Fruit fly (Drosophila melanogaster) whole organism, embryonic: ENCODE data around the gene CG2006.

Experiments
- Ada2b ChIP-seq: fragments of 200-800 bp; sonication (Bioruptor generic); IDR thresholded peaks from 2 replicates; pipeline ENCODE4 v1.3.6; 2022; ENCODE audit warnings: missing biosample characterization, missing genetic modification characterization
- CG11247 ChIP-seq: fragments of 200-800 bp; sonication (Bioruptor generic); IDR thresholded peaks from 2 replicates; pipeline ENCODE4 v1.3.6; 2022; ENCODE audit warnings: missing biosample characterization, missing genetic modification characterization
- CG11398 ChIP-seq: fragments of 200-800 bp; sonication (Bioruptor generic); optimal IDR thresholded peaks from 2 replicates; lab custom pipeline; 2016; ENCODE audit warnings: missing biosample characterization, missing genetic modification characterization
- CG11456 ChIP-seq: fragments of 200-800 bp; sonication (Bioruptor generic); IDR thresholded peaks from 3 replicates; pipeline ENCODE4 v1.3.6; 2022; ENCODE audit warnings: missing biosample characterization, missing genetic modification characterization
- CG12104 ChIP-seq: fragments of 200-800 bp; sonication (Bioruptor generic); optimal IDR thresholded peaks from 3 replicates; lab custom pipeline; 2016; ENCODE audit warnings: missing biosample characterization, missing genetic modification characterization
- CG14441 ChIP-seq: fragments of 200-800 bp; sonication (Bioruptor generic); IDR thresholded peaks from 2 replicates; pipeline ENCODE4 v1.3.6; 2022; ENCODE audit warnings: missing biosample characterization, missing genetic modification characterization
- CG15696 ChIP-seq: fragments of 200-800 bp; sonication (Bioruptor generic); optimal IDR thresholded peaks from 2 replicates; lab custom pipeline; 2019; ENCODE audit warnings: missing biosample characterization, mild to moderate bottlenecking, missing genetic modification characterization, moderate library complexity
- CG16815 ChIP-seq: fragments of 200-800 bp; sonication (Bioruptor generic); optimal IDR thresholded peaks from 3 replicates; lab custom pipeline; 2017; ENCODE audit warnings: missing biosample characterization, mild to moderate bottlenecking, missing genetic modification characterization
- CG17186 ChIP-seq: fragments of 200-800 bp; sonication (Bioruptor generic); optimal IDR thresholded peaks from 3 replicates; lab custom pipeline; 2017; ENCODE audit warnings: missing biosample characterization, missing genetic modification reagents, missing genetic modification characterization
- CG2120 ChIP-seq: fragments of 200-800 bp; sonication (Bioruptor generic); optimal IDR thresholded peaks from 3 replicates; lab custom pipeline; 2016; ENCODE audit warnings: missing biosample characterization, missing genetic modification characterization
- CG34376 ChIP-seq: fragments of 200-800 bp; sonication (Bioruptor generic); optimal IDR thresholded peaks from 2 replicates; lab custom pipeline; 2018; ENCODE audit warnings: missing biosample characterization, mild to moderate bottlenecking, missing genetic modification characterization
- CG3847 ChIP-seq: fragments of 200-800 bp; sonication (Bioruptor generic); IDR thresholded peaks from 2 replicates; pipeline ENCODE4 v1.3.6; 2022; ENCODE audit warnings: missing biosample characterization, missing genetic modification characterization
- CG43689 ChIP-seq: fragments of 200-800 bp; sonication (Bioruptor generic); IDR thresholded peaks from 2 replicates; pipeline ENCODE4 v1.3.6; 2022; ENCODE audit warnings: missing biosample characterization, missing genetic modification characterization
- CG5245 ChIP-seq: fragments of 200-800 bp; sonication (Bioruptor generic); optimal IDR thresholded peaks from 3 replicates; lab custom pipeline; 2016; ENCODE audit warnings: missing biosample characterization, missing genetic modification characterization
- CG6791 ChIP-seq: fragments of 200-800 bp; sonication (Bioruptor generic); IDR thresholded peaks from 3 replicates; pipeline ENCODE4 v1.3.6; 2022; ENCODE audit warnings: missing biosample characterization, missing genetic modification characterization; ENCODE audit not compliant: partially characterized antibody
- CG7357 ChIP-seq: fragments of 200-800 bp; sonication (Bioruptor generic); IDR thresholded peaks from 3 replicates; pipeline ENCODE4 v1.3.6; 2022; ENCODE audit warnings: missing biosample characterization, missing genetic modification characterization
- CHES-1-like ChIP-seq: fragments of 200-800 bp; sonication (Bioruptor generic); optimal IDR thresholded peaks from 2 replicates; lab custom pipeline; 2016; ENCODE audit warnings: missing biosample characterization, missing genetic modification characterization
- CkIIα-i1 ChIP-seq: fragments of 200-800 bp; sonication (Bioruptor generic); IDR thresholded peaks from 2 replicates; pipeline ENCODE4 v1.3.6; 2022; ENCODE audit warnings: missing biosample characterization, missing genetic modification characterization
- Dref ChIP-seq: fragments of 200-800 bp; sonication (Bioruptor generic); IDR thresholded peaks from 2 replicates; pipeline ENCODE4 v1.3.6; 2022; ENCODE audit warnings: missing biosample characterization, missing genetic modification characterization
- Ets65A ChIP-seq: fragments of 200-800 bp; sonication (Bioruptor generic); peaks from one replicate; lab custom pipeline; 2016; ENCODE audit warnings: missing biosample characterization, missing genetic modification characterization
- GATAe ChIP-seq: fragments of 200-800 bp; sonication (Bioruptor generic); conservative IDR thresholded peaks from 2 replicates; pipeline ENCODE4 v1.3.6; 2022; ENCODE audit warnings: missing biosample characterization, missing genetic modification characterization
- Hey ChIP-seq: fragments of 200-800 bp; sonication (Bioruptor generic); optimal IDR thresholded peaks from 3 replicates; lab custom pipeline; 2018; ENCODE audit warnings: missing biosample characterization, mild to moderate bottlenecking, missing genetic modification characterization
- HmgD ChIP-seq: fragments of 200-800 bp; sonication (Bioruptor generic); optimal IDR thresholded peaks from 3 replicates; lab custom pipeline; 2016; ENCODE audit warnings: missing biosample characterization, missing genetic modification characterization
- Hr51 ChIP-seq, 2 experiments: fragments of 200-800 bp; sonication (Bioruptor generic); optimal IDR thresholded peaks; 2 replicates in 1 of 2; 3 replicates in 1 of 2; lab custom pipeline; 2016 to 2018; ENCODE audit warnings: missing biosample characterization in 2 of 2, missing genetic modification characterization in 2 of 2, mild to moderate bottlenecking in 1 of 2, moderate library complexity in 1 of 2
- Kr ChIP-seq: fragments of 200-800 bp; sonication (Bioruptor generic); optimal IDR thresholded peaks from 2 replicates; lab custom pipeline; 2017; ENCODE audit warnings: missing biosample characterization, mild to moderate bottlenecking, missing genetic modification characterization
- Med ChIP-seq: fragments of 200-800 bp; sonication (Bioruptor generic); peaks from one replicate; lab custom pipeline; 2016; ENCODE audit warnings: missing biosample characterization, missing genetic modification characterization, mild to moderate bottlenecking, inconsistent platforms, moderate library complexity
- Optix ChIP-seq: fragments of 200-800 bp; sonication (Bioruptor generic); IDR thresholded peaks from 3 replicates; pipeline ENCODE4 v1.3.6; 2022; ENCODE audit warnings: missing biosample characterization, missing genetic modification characterization
- Ravus ChIP-seq: fragments of 200-800 bp; sonication (Bioruptor generic); IDR thresholded peaks from 2 replicates; pipeline ENCODE4 v1.3.6; 2022; ENCODE audit warnings: missing biosample characterization, missing genetic modification characterization
- Sox102F ChIP-seq: fragments of 200-800 bp; sonication (Bioruptor generic); optimal IDR thresholded peaks from 2 replicates; lab custom pipeline; 2018; ENCODE audit warnings: missing biosample characterization, mild to moderate bottlenecking, missing genetic modification characterization, moderate library complexity
- br ChIP-seq: fragments of >200 bp; optimal IDR thresholded peaks from 2 replicates; lab custom pipeline; 2017
- cad ChIP-seq: fragments of >200 bp; optimal IDR thresholded peaks from 2 replicates; lab custom pipeline; 2017; ENCODE audit warnings: missing biosample characterization, missing genetic modification characterization
- cas ChIP-seq: fragments of 200-800 bp; sonication (Bioruptor generic); IDR thresholded peaks from 2 replicates; pipeline ENCODE4 v1.3.6; 2022; ENCODE audit warnings: missing biosample characterization, missing genetic modification characterization
- en ChIP-seq: fragments of 200-800 bp; sonication (Bioruptor generic); optimal IDR thresholded peaks from 2 replicates; lab custom pipeline; 2016; ENCODE audit warnings: missing biosample characterization, missing genetic modification characterization
- esg ChIP-seq: fragments of 200-800 bp; sonication (Bioruptor generic); conservative IDR thresholded peaks from 2 replicates; pipeline ENCODE4 v1.3.6; 2022; ENCODE audit warnings: missing biosample characterization, missing genetic modification characterization
- ftz-f1 ChIP-seq: fragments of 200-800 bp; sonication (Bioruptor generic); optimal IDR thresholded peaks from 2 replicates; lab custom pipeline; 2016; ENCODE audit warnings: missing biosample characterization, missing genetic modification characterization
- gem ChIP-seq: fragments of 200-800 bp; sonication (Bioruptor generic); optimal IDR thresholded peaks from 2 replicates; lab custom pipeline; 2019; ENCODE audit warnings: missing biosample characterization, mild to moderate bottlenecking, missing genetic modification characterization, moderate library complexity
- gro ChIP-seq: fragments of 200-800 bp; sonication (Bioruptor generic); optimal IDR thresholded peaks from 2 replicates; lab custom pipeline; 2016; ENCODE audit warnings: missing biosample characterization, missing genetic modification characterization
- jigr1 ChIP-seq: fragments of 200-800 bp; sonication (Bioruptor generic); IDR thresholded peaks from 3 replicates; pipeline ENCODE4 v1.3.6; 2022; ENCODE audit warnings: missing biosample characterization, missing genetic modification characterization
- kah ChIP-seq: fragments of 200-800 bp; sonication (Bioruptor generic); optimal IDR thresholded peaks from 2 replicates; lab custom pipeline; 2018; ENCODE audit warnings: missing biosample characterization, mild to moderate bottlenecking, missing genetic modification characterization
- nerfin-1 ChIP-seq: fragments of 200-800 bp; sonication (Bioruptor generic); optimal IDR thresholded peaks from 3 replicates; lab custom pipeline; 2019; ENCODE audit warnings: missing biosample characterization, mild to moderate bottlenecking, missing genetic modification characterization, moderate library complexity
- nerfin-2 ChIP-seq: fragments of 200-800 bp; sonication (Bioruptor generic); IDR thresholded peaks from 2 replicates; pipeline ENCODE4 v1.3.6; 2022; ENCODE audit warnings: missing biosample characterization, missing genetic modification characterization; ENCODE audit not compliant: partially characterized antibody
- otp ChIP-seq: fragments of 200-800 bp; sonication (Bioruptor generic); IDR thresholded peaks from 3 replicates; pipeline ENCODE4, ENCODE4 v1.3.6; 2022; ENCODE audit warnings: missing biosample characterization, missing genetic modification characterization
- pnt ChIP-seq: fragments of 200-800 bp; sonication (Bioruptor generic); optimal IDR thresholded peaks from 3 replicates; lab custom pipeline; 2016; ENCODE audit warnings: missing biosample characterization, missing genetic modification characterization
- prd ChIP-seq, 3 experiments: fragments of >200 bp in 2 of 3; fragments of 200-800 bp in 1 of 3; sonication (Bioruptor generic) in 1 of 3; optimal IDR thresholded peaks in 2 of 3; IDR thresholded peaks in 1 of 3; 2 replicates in 2 of 3; 3 replicates in 1 of 3; pipeline versions ENCODE4 v1.3.6 to Lab custom; 2017 to 2022; ENCODE audit warnings: missing biosample characterization in 1 of 3, missing genetic modification characterization in 1 of 3
- ranshi ChIP-seq: fragments of 200-800 bp; sonication (Bioruptor generic); IDR thresholded peaks from 2 replicates; pipeline ENCODE4 v1.3.6; 2022; ENCODE audit warnings: missing biosample characterization, missing genetic modification characterization
- row ChIP-seq: fragments of 200-800 bp; sonication (Bioruptor generic); IDR thresholded peaks from 3 replicates; pipeline ENCODE4 v1.3.6; 2022; ENCODE audit warnings: missing biosample characterization, missing genetic modification characterization
- sens ChIP-seq: fragments of 200-800 bp; sonication (Bioruptor generic); peaks from one replicate; lab custom pipeline; 2016; ENCODE audit warnings: missing biosample characterization, missing genetic modification characterization
- slbo ChIP-seq: fragments of 200-800 bp; sonication (Bioruptor generic); IDR thresholded peaks from 2 replicates; pipeline ENCODE4 v1.3.6; 2022; ENCODE audit warnings: missing biosample characterization, missing genetic modification characterization
- sqz ChIP-seq: fragments of 200-800 bp; sonication (Bioruptor generic); optimal IDR thresholded peaks from 3 replicates; lab custom pipeline; 2018; ENCODE audit warnings: missing biosample characterization, mild to moderate bottlenecking, missing genetic modification characterization
- stc ChIP-seq: fragments of 200-800 bp; sonication (Bioruptor generic); IDR thresholded peaks from 2 replicates; pipeline ENCODE4 v1.3.6; 2022; ENCODE audit warnings: missing biosample characterization, missing genetic modification characterization
- wdn ChIP-seq: fragments of 200-800 bp; sonication (Bioruptor generic); IDR thresholded peaks from 2 replicates; pipeline ENCODE4 v1.3.6; 2022; ENCODE audit warnings: missing biosample characterization, missing genetic modification characterization

Gene CG2006

dm6 chr3R:29461846-29462245 lies 27.4 kb upstream of the CG2006 start (continued):
- peak; percentile 16; the same call in 1 of the 2 replicates for TF ChIP-seq CG3847 (GFP tag; lab: Robert Waterston, UW)
- no peak for TF ChIP-seq Dref
- peak; percentile 28; the same call in 1 of the 2 replicates for TF ChIP-seq esg (GFP tag; lab: Robert Waterston, UW)
- no peak for TF ChIP-seq sqz (GFP tag; lab: Kevin White, UChicago)
- no peak; the same call in 2 of the 3 replicates for TF ChIP-seq jigr1 (GFP tag; lab: Robert Waterston, UW)
- no peak for TF ChIP-seq kah (GFP tag; lab: Kevin White, UChicago)
- no peak for TF ChIP-seq CkIIα-i1 (GFP tag; lab: Robert Waterston, UW)
- TF ChIP-seq CG6791, result 0 out of 3 replicates have a peak, but pooled peaks have one; percentile 12
- TF ChIP-seq GATAe (GFP tag; lab: Robert Waterston, UW), result no peak
- TF ChIP-seq Med (GFP tag; lab: Kevin White, UChicago), result no peak
- 0 out of 3 replicates have a peak, but pooled peaks have one; percentile 36 for TF ChIP-seq otp (GFP tag; lab: Robert Waterston, UW)
- no peak for TF ChIP-seq wdn
- no peak for TF ChIP-seq prd (optimal IDR thresholded peaks at IDR 0.05; lab: Kevin White, UChicago)
- TF ChIP-seq prd (GFP tag; IDR thresholded peaks at IDR 0.05; lab: Robert Waterston, UW), result peak; percentile 31; the same call in 1 of the 3 replicates
- no peak for TF ChIP-seq cad (GFP tag; lab: Kevin White, UChicago)
- TF ChIP-seq Sox102F, result no peak
- TF ChIP-seq CG7357 (GFP tag; lab: Robert Waterston, UW), result no peak
- no peak for TF ChIP-seq CG34376 (GFP tag; lab: Kevin White, UChicago)
- 0 out of 2 replicates have a peak, but pooled peaks have one; percentile 30 for TF ChIP-seq CG14441 (GFP tag; lab: Robert Waterston, UW)
- TF ChIP-seq row (GFP tag; lab: Robert Waterston, UW), result peak; percentile 34; the same call in 1 of the 3 replicates
- 0 out of 2 replicates have a peak, but pooled peaks have one; percentile 32 for TF ChIP-seq ranshi (GFP tag; lab: Robert Waterston, UW)
- TF ChIP-seq CG5245, result no peak
- TF ChIP-seq Ada2b, result peak; percentile 52; the same call in 1 of the 2 replicates
- TF ChIP-seq br (lab: Kevin White, UChicago), result no peak
- no peak for TF ChIP-seq Optix (GFP tag; lab: Robert Waterston, UW)
- no peak for TF ChIP-seq nerfin-2 (GFP tag; lab: Robert Waterston, UW)
- no peak for TF ChIP-seq Ravus (GFP tag; lab: Robert Waterston, UW)
- 0 out of 2 replicates have a peak, but pooled peaks have one; percentile 8 for TF ChIP-seq CG43689
- peak; percentile 64 for TF ChIP-seq sens (GFP tag; lab: Kevin White, UChicago)
- TF ChIP-seq slbo, result peak; percentile 21; the same call in 1 of the 2 replicates
- no peak for TF ChIP-seq CG17186 (GFP tag; lab: Kevin White, UChicago)
- TF ChIP-seq stc (GFP tag; lab: Robert Waterston, UW), result 0 out of 2 replicates have a peak, but pooled peaks have one; percentile 33

- TF ChIP-seq Ets65A (GFP tag; lab: Kevin White, UChicago) (peak; percentile 79), gem (no peak), sqz (GFP tag; lab: Kevin White, UChicago) (peak; percentile 53), nerfin-1 (tag; lab: Kevin White, UChicago) (peak; percentile 63), CG11247 (no peak), Hey (peak; percentile 28), Kr (peak; percentile 4), pnt (no peak)
- TF ChIP-seq, all 482 proteins: peak for 5
Measured at dm6 chr3R:29466759-29467158, 22.5 kb upstream of the CG2006 start.

DNA sequence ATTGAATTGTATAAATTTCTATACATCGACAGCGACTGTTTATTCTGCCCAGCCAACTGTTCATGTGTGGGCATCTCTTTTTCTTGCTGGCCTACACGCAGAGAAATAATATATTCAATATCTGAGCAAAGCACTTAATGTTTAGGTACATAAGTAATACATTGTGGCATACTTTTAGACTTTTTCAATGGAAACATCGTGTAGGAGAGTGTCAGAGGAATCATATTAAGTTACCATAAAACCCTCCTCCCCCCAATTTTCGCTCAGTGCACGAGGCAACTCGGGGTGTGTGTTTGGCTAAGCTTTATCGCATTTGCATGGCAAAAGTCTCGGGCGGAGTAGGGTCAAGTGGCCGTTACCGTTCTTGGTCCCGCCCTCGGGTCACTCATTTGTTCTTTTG lies 19.1 kb upstream of the CG2006 start:
- no peak for TF ChIP-seq CG11398 (GFP tag; lab: Kevin White, UChicago)
- no peak for TF ChIP-seq cas (GFP tag; lab: Robert Waterston, UW)
- TF ChIP-seq HmgD, result no peak
- TF ChIP-seq Kr, result no peak
- TF ChIP-seq CHES-1-like (GFP tag; lab: Kevin White, UChicago), result no peak
- TF ChIP-seq en (GFP tag; lab: Kevin White, UChicago), result no peak
- peak; percentile 22 for TF ChIP-seq CG2120 (GFP tag; lab: Kevin White, UChicago)
- TF ChIP-seq wdn, result no peak
- peak; percentile 48; the same call in 1 of the 2 replicates for TF ChIP-seq slbo
- TF ChIP-seq CG15696 (tag; lab: Kevin White, UChicago), result no peak
- no peak for TF ChIP-seq ftz-f1 (GFP tag; lab: Kevin White, UChicago)
- no peak for TF ChIP-seq gro (GFP tag; lab: Kevin White, UChicago)
- no peak for TF ChIP-seq CG12104 (GFP tag; lab: Kevin White, UChicago)
- TF ChIP-seq Hr51 (GFP tag; optimal IDR thresholded peaks at IDR 0.05; lab: Kevin White, UChicago), result peak in 1 of 2 experiments; percentile 22
- TF ChIP-seq CG16815 (GFP tag; lab: Kevin White, UChicago), result no peak
- no peak for TF ChIP-seq CG11456
